Fruit fly (Drosophila melanogaster): ENCODE data around the gene CG5890.
A peak's percentile ranks its signal among the peaks of the same experiment; 100 is the strongest.

DNA sequence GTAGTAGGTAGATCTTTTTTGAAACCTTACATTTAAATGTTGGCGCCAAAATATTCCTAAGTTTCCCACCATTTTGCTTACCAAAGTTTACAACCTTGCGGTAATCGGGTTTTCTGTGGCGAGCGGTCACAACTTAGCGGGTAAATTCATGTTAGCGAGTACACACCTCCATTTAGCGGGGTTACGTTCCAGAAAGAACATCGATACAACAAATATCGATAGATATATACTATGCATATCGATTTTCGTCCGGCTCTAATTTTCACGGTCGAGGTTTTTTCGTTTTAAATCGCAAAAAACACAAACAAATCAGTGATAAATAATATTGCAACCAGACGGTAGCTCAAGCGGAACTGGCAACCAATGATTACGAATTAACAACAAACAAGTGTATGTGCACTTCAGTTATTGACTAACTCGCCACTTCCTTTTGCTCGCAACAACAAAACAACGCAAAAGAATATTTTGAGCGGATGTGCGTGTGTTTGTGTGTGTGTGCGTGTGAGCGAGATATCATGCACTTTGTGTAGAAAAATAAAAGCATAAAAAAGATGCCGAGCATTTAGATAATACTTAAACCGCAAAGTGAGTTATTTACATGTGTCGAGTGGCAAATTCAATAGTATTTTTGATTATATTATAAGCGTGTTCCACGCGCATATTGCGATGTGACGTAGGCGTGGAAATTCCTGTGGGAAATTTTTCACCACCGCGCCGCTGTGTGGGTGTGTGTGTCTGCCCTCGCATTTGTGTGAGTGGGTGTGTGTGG lies 32.5 kb downstream of the CG5890 start, which contains the start of gene Lnk:
- TF ChIP-seq CG6791 (GFP tag; IDR thresholded peaks at IDR 0.05; ENCODE audit: partially characterized antibody) (peak; percentile 92), Oli (tag; optimal IDR thresholded peaks at IDR 0.05) (no peak), Mes4 (GFP tag; optimal IDR thresholded peaks at IDR 0.05) (no peak), CG8478 (optimal IDR thresholded peaks at IDR 0.05) (peak; percentile 48), CG6854 (GFP tag; optimal IDR thresholded peaks at IDR 0.05) (peak; percentile 18)
